Fruit fly (Drosophila melanogaster) whole organism, embryonic: ENCODE results near the gene rngo.
A peak's percentile ranks its signal among the peaks of the same experiment; 100 is the strongest.

Experiments used
- CG2120 ChIP-seq: fragments of 200-800 bp; sonication (Bioruptor generic); optimal IDR thresholded peaks from 3 replicates; lab custom pipeline; 2016; ENCODE audit warnings: missing biosample characterization, missing genetic modification characterization
- CG31224 ChIP-seq: fragments of 200-800 bp; sonication (Bioruptor generic); IDR thresholded peaks from 2 replicates; pipeline ENCODE4 v1.3.6; 2022; ENCODE audit warnings: missing biosample characterization, missing genetic modification characterization
- CG31441 ChIP-seq: fragments of 200-800 bp; sonication (Bioruptor generic); IDR thresholded peaks from 2 replicates; pipeline ENCODE4 v1.3.6; 2022; ENCODE audit warnings: missing biosample characterization, missing genetic modification characterization
- CTCF ChIP-seq: fragments of 200-800 bp; sonication (Bioruptor generic); optimal IDR thresholded peaks from 2 replicates; lab custom pipeline; 2017; ENCODE audit warnings: missing biosample characterization, mild to moderate bottlenecking, missing genetic modification characterization, moderate library complexity
- cato ChIP-seq: fragments of 200-800 bp; sonication (Bioruptor generic); optimal IDR thresholded peaks from 2 replicates; lab custom pipeline; 2016; ENCODE audit warnings: missing biosample characterization, missing genetic modification characterization, borderline replicate concordance
- pzg ChIP-seq: fragments of 200-800 bp; sonication (Bioruptor generic); optimal IDR thresholded peaks from 3 replicates; lab custom pipeline; 2018; ENCODE audit warnings: missing biosample characterization, mild to moderate bottlenecking, missing genetic modification characterization, moderate library complexity
- zf30C ChIP-seq: fragments of 200-800 bp; sonication (Bioruptor generic); optimal IDR thresholded peaks from 3 replicates; lab custom pipeline; 2018; ENCODE audit warnings: missing biosample characterization, mild to moderate bottlenecking, missing genetic modification characterization

dm6 chrX:16441245-16441644 is at the start of gene rngo, which contains the start of gene Cdc50:
- no peak for TF ChIP-seq CG31224 (GFP tag; lab: Robert Waterston, UW)
- no peak for TF ChIP-seq zf30C (GFP tag; lab: Kevin White, UChicago)
- peak; percentile 75 for TF ChIP-seq pzg (GFP tag; lab: Kevin White, UChicago)
- no peak for TF ChIP-seq cato (GFP tag; lab: Kevin White, UChicago)
- no peak; the same call in 1 of the 2 replicates for TF ChIP-seq CG31441 (GFP tag; lab: Robert Waterston, UW)
- peak; percentile 46 for TF ChIP-seq CTCF (GFP tag; lab: Kevin White, UChicago)
- TF ChIP-seq CG2120 (GFP tag; lab: Kevin White, UChicago): peak; percentile 38
